Worm (Caenorhabditis elegans) whole organism, early embryonic: Measurements from ENCODE around the gene R151.10.

Source experiments
- B0310.2 ChIP-seq: sonication (generic microtip); optimal IDR thresholded peaks from 2 replicates; lab custom pipeline; 2016; ENCODE audit warnings: mild to moderate bottlenecking, missing genetic modification characterization, missing compliant biosample characterization
- F13C5.2 ChIP-seq: sonication (generic microtip); optimal IDR thresholded peaks from 2 replicates; lab custom pipeline; 2017; ENCODE audit warnings: mild to moderate bottlenecking, missing genetic modification characterization, inconsistent platforms, missing compliant biosample characterization
- aly-1 ChIP-seq: sonication (generic microtip); optimal IDR thresholded peaks from 2 replicates; lab custom pipeline; 2016; ENCODE audit warnings: missing genetic modification characterization, missing compliant biosample characterization
- ama-1 ChIP-seq: fragments of 150-350 bp; optimal IDR thresholded peaks from 2 replicates; lab custom pipeline; 2014
- ceh-13 ChIP-seq: fragments of 200-800 bp; sonication (Bioruptor generic); optimal IDR thresholded peaks from 2 replicates; lab custom pipeline; 2018; ENCODE audit warnings: mild to moderate bottlenecking, missing genetic modification characterization, missing compliant biosample characterization
- ceh-36 ChIP-seq: sonication (generic microtip); optimal IDR thresholded peaks from 2 replicates; lab custom pipeline; 2016; ENCODE audit warnings: missing genetic modification characterization, inconsistent platforms, missing compliant biosample characterization
- ets-7 ChIP-seq: sonication (generic microtip); optimal IDR thresholded peaks from 2 replicates; lab custom pipeline; 2016; ENCODE audit warnings: missing genotype, missing genetic modification characterization, missing compliant biosample characterization
- flt-1 ChIP-seq: fragments of 200-800 bp; sonication (Bioruptor generic); IDR thresholded peaks from 2 replicates; pipeline ENCODE4 v1.3.6; 2022; ENCODE audit warnings: missing genetic modification characterization, missing compliant biosample characterization
- hmbx-1 ChIP-seq: sonication (generic microtip); optimal IDR thresholded peaks from 2 replicates; lab custom pipeline; 2016; ENCODE audit warnings: mild to moderate bottlenecking, missing genetic modification characterization, missing compliant biosample characterization
- hmg-4 ChIP-seq: fragments of 200-800 bp; sonication (Bioruptor generic); optimal IDR thresholded peaks from 2 replicates; lab custom pipeline; 2018; ENCODE audit warnings: mild to moderate bottlenecking, missing genetic modification characterization, missing compliant biosample characterization
- hnd-1 ChIP-seq: sonication (generic microtip); optimal IDR thresholded peaks from 2 replicates; lab custom pipeline; 2016; ENCODE audit warnings: missing genetic modification characterization, missing compliant biosample characterization
- pes-1 ChIP-seq: fragments of 200-800 bp; sonication (Bioruptor generic); IDR thresholded peaks from 2 replicates; pipeline ENCODE4 v1.3.6; 2022; ENCODE audit warnings: missing genetic modification reagents, missing genetic modification characterization, missing compliant biosample characterization
- scrt-1 ChIP-seq: fragments of 200-800 bp; sonication (Bioruptor generic); IDR thresholded peaks from 2 replicates; pipeline ENCODE4 v1.3.6; 2022; ENCODE audit warnings: missing genetic modification characterization, missing compliant biosample characterization
- sea-1 ChIP-seq: fragments of 200-800 bp; sonication (Bioruptor generic); conservative IDR thresholded peaks from 2 replicates; pipeline ENCODE4 v1.3.6; 2022; ENCODE audit warnings: missing genetic modification characterization, missing compliant biosample characterization
- tbx-11 ChIP-seq: fragments of 200-800 bp; sonication (Bioruptor generic); IDR thresholded peaks from 2 replicates; pipeline ENCODE4 v1.3.6; 2022; ENCODE audit warnings: missing genetic modification characterization, missing compliant biosample characterization
- tbx-37 ChIP-seq: fragments of 200-800 bp; sonication (Bioruptor generic); conservative IDR thresholded peaks from 2 replicates; pipeline ENCODE4 v1.3.6; 2022; ENCODE audit warnings: missing genetic modification reagents, missing genetic modification characterization, missing compliant biosample characterization
- tra-4 ChIP-seq: sonication (generic microtip); optimal IDR thresholded peaks from 2 replicates; lab custom pipeline; 2017; ENCODE audit warnings: missing genetic modification characterization, missing compliant biosample characterization

Gene R151.10

ce11 chrIII:7192942-7193665, 37.6 kb downstream of the R151.10 start, which contains the start of gene mec-14:
TSS of gene mec-14 (minus strand) at chrIII:7192992.
- no peak for TF ChIP-seq flt-1 (GFP tag; lab: Robert Waterston, UW)
- no peak for TF ChIP-seq B0310.2 (tag; lab: Kevin White, UChicago)
- no peak for TF ChIP-seq sea-1
- no peak for TF ChIP-seq tbx-11
- no peak for TF ChIP-seq ama-1 (lab: Kevin White, UChicago)
- no peak for TF ChIP-seq hmg-4 (GFP tag; lab: Kevin White, UChicago)
- no peak for TF ChIP-seq tbx-37 (GFP tag; lab: Robert Waterston, UW)
- no peak for TF ChIP-seq scrt-1
- TF ChIP-seq ceh-13 (GFP tag; lab: Kevin White, UChicago) = no peak
- no peak for TF ChIP-seq hmbx-1
- TF ChIP-seq pes-1 (GFP tag; lab: Robert Waterston, UW) = no peak

ce11 chrIII:7189581-7190128, 41.1 kb downstream of the R151.10 start, which contains the start of gene rps-21:
TSS of gene rps-21 (minus strand) at chrIII:7189631.
- 0 out of 2 replicates have a peak, but pooled peaks have one; percentile 32 for TF ChIP-seq pes-1 (GFP tag; lab: Robert Waterston, UW)
- peak; percentile 24 for TF ChIP-seq hmg-4 (GFP tag; lab: Kevin White, UChicago)
- peak; percentile 47 for TF ChIP-seq F13C5.2
- TF ChIP-seq tra-4 (tag; lab: Kevin White, UChicago) = no peak

ce11 chrIII:7188300-7189052, 42.3 kb downstream of the R151.10 start, which contains the start of the genes F37C12.21 and F37C12.10:
TSS of gene F37C12.21 (plus strand) at chrIII:7188357.
TSS of gene F37C12.10 (minus strand) at chrIII:7188384.
- TF ChIP-seq hmbx-1 (no peak), tbx-11 (no peak), tbx-37 (GFP tag; lab: Robert Waterston, UW) (no peak), flt-1 (GFP tag; lab: Robert Waterston, UW) (no peak), hnd-1 (no peak), F13C5.2 (no peak), B0310.2 (tag; lab: Kevin White, UChicago) (no peak), ama-1 (lab: Kevin White, UChicago) (no peak), pes-1 (GFP tag; lab: Robert Waterston, UW) (no peak), aly-1 (tag; lab: Kevin White, UChicago) (no peak), sea-1 (no peak)

ce11 chrIII:7185473-7185872, 45.3 kb downstream of the R151.10 start, which contains the start of gene F37C12.14:
TSS of gene F37C12.14 (minus strand) at chrIII:7185573.
- TF ChIP-seq ceh-36 (tag; lab: Kevin White, UChicago) (no peak), aly-1 (tag; lab: Kevin White, UChicago) (no peak), F13C5.2 (no peak), tbx-37 (GFP tag; lab: Robert Waterston, UW) (no peak), B0310.2 (tag; lab: Kevin White, UChicago) (no peak)

DNA sequence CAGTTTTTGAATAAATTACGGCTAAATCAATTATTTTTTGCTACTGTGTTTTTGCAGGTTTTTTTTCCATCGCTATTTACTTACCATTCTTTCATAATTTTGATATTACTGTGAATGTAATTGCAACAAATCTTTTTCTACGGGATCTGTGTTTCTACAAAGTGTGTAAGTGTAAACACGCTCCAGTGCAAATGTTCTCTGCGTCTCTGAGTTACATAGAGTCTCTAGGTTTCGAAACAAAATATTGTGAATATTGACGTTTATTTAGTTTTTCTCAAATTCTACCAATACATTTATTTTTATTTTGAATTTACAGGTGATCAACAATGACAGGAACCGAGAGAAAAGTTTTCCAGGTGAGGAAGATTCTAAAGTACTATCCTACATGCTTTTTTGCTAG, 46.7 kb downstream of the R151.10 start, which contains the start of gene yju-2:
Gene yju-2, plus strand, starts transcription at position 315 of the 400 bp plus-strand sequence.
- TF ChIP-seq ceh-36 (tag; lab: Kevin White, UChicago) = no peak

DNA sequence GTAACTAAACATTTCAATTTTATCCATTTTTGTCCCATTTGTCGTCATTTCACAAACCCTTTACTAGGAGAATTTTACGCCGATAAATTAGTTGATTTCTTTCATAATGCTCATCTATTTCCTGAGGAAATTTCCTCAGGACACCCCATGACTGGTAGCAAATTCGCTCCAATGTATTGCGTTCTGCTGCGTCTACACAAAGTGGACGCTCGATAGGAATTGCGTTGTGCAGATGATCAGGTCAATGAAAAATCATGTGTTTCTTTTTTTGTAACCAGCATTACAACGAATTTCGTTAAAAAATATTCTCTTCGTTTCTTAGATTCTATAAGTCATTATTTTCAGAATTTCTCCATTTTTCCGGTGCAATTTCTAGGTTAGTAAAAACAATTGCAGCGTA, 48.9 kb downstream of the R151.10 start, which contains the start of gene epg-4:
Gene epg-4, plus strand, starts transcription at position 346 of the 400 bp plus-strand sequence.
- no peak for TF ChIP-seq ama-1 (lab: Kevin White, UChicago)
- TF ChIP-seq F13C5.2 = peak; percentile 38

DNA sequence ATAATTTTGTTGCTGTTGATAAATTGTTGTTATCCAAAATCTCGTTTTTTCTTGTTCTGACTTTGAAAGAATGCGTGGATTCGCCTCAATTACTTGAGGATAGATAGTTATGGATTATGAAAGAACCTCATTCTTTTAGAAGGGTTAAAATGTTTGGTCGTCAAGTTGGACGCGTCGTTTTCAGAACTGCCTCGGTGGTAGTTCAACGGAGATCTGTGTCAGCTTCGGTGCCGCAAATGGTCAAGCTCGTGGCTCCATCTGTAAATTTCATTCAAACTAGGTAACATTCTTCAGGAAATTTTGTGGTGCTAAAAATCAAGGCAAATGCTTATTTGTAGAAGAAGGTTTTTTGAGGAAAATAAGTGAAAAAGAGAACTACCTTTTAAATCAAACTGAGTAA, 50.1 kb downstream of the R151.10 start, which contains the start of gene ndab-2:
Gene ndab-2, plus strand, starts transcription at position 140 of the 400 bp plus-strand sequence.
- TF ChIP-seq B0310.2 (tag; lab: Kevin White, UChicago) (no peak), hmbx-1 (no peak), pes-1 (GFP tag; lab: Robert Waterston, UW) (no peak), scrt-1 (no peak), tra-4 (tag; lab: Kevin White, UChicago) (no peak), ama-1 (lab: Kevin White, UChicago) (no peak), ceh-13 (GFP tag; lab: Kevin White, UChicago) (no peak), ets-7 (tag; lab: Kevin White, UChicago) (no peak), sea-1 (no peak), F13C5.2 (no peak), tbx-37 (GFP tag; lab: Robert Waterston, UW) (no peak), tbx-11 (no peak), ceh-36 (tag; lab: Kevin White, UChicago) (no peak)
